Worm (Caenorhabditis elegans) whole organism, L4 larva: ENCODE results near the gene sur-7.

Source experiments
- nhr-102 ChIP-seq: sonication (generic microtip); optimal IDR thresholded peaks from 2 replicates; lab custom pipeline; 2016; ENCODE audit warnings: mild to moderate bottlenecking, missing genetic modification characterization, moderate library complexity, missing compliant biosample characterization
- nhr-237 ChIP-seq: sonication (generic microtip); optimal IDR thresholded peaks from 2 replicates; lab custom pipeline; 2017; ENCODE audit warnings: missing biosample characterization, missing genetic modification characterization
- set-16 ChIP-seq: fragments of 200-800 bp; sonication (Bioruptor generic); IDR thresholded peaks from 2 replicates; pipeline ENCODE4 v1.3.6; 2022; ENCODE audit warnings: missing genetic modification reagents, missing genetic modification characterization, missing compliant biosample characterization
- ztf-11 ChIP-seq: fragments of 150-350 bp; optimal IDR thresholded peaks from 2 replicates; lab custom pipeline; 2014; ENCODE audit warnings: missing biosample characterization, missing genetic modification characterization

DNA sequence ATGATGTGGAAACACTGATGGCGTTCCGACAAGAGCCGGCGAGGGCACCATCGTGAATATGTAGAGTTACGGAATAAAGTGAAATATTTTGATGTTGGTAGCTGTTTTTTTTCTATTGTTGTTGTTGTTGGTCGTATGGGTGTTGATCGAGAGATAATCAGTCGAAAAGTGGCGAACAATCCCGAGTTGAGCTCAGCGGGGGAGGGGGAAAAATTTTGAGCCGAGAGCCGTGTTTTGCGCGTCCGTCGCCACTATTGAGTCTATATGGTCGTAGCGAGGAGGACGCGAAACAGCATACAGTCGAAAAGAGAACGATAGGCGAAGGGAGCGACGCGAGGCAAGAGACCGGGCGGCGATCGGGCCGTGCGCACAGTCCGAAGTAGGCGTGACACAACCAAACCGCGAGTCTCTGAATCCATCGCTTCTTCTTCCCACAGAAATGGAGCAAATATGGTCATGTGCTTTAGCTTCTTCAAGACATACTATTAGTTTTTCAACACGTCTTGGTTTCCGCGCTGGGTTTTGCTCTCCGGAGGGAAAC is 40.5 kb downstream of the sur-7 start, which contains the start of gene eat-17:
- no peak for TF ChIP-seq ztf-11 (tag; lab: Kevin White, UChicago)
- TF ChIP-seq set-16 (GFP tag; lab: Robert Waterston, UW), result peak; percentile 54
- no peak for TF ChIP-seq nhr-237 (tag; lab: Kevin White, UChicago)
- TF ChIP-seq nhr-102, result no peak
